Fruit fly (Drosophila melanogaster) whole organism, embryonic: ENCODE data around the gene CG31538.
A peak's percentile ranks its signal among the peaks of the same experiment; 100 is the strongest.

Experiments
- Atf6 ChIP-seq: fragments of 200-800 bp; sonication (Bioruptor generic); IDR thresholded peaks from 2 replicates; pipeline ENCODE4 v1.3.6; 2022; ENCODE audit warnings: missing biosample characterization, missing genetic modification characterization
- CG10543 ChIP-seq: fragments of 200-800 bp; sonication (Bioruptor generic); optimal IDR thresholded peaks from 3 replicates; lab custom pipeline; 2017; ENCODE audit warnings: missing biosample characterization, mild to moderate bottlenecking, missing genetic modification characterization, moderate library complexity
- CG11723 ChIP-seq: fragments of 200-800 bp; sonication (Bioruptor generic); optimal IDR thresholded peaks from 2 replicates; lab custom pipeline; 2017; ENCODE audit warnings: missing biosample characterization, mild to moderate bottlenecking, missing genetic modification characterization
- CG12071 ChIP-seq: fragments of 200-800 bp; sonication (Bioruptor generic); optimal IDR thresholded peaks from 3 replicates; lab custom pipeline; 2018; ENCODE audit warnings: missing biosample characterization, mild to moderate bottlenecking, missing genetic modification characterization
- CG1233 ChIP-seq: fragments of 200-800 bp; sonication (Bioruptor generic); optimal IDR thresholded peaks from 4 replicates; lab custom pipeline; 2018; ENCODE audit warnings: missing biosample characterization, mild to moderate bottlenecking, missing genetic modification characterization
- CG12744 ChIP-seq: fragments of 200-800 bp; sonication (Bioruptor generic); optimal IDR thresholded peaks from 2 replicates; lab custom pipeline; 2016; ENCODE audit warnings: missing biosample characterization, missing genetic modification characterization
- CG12769 ChIP-seq: fragments of 200-800 bp; sonication (Bioruptor generic); optimal IDR thresholded peaks from 2 replicates; lab custom pipeline; 2019; ENCODE audit warnings: missing biosample characterization, mild to moderate bottlenecking, missing genetic modification characterization, moderate library complexity
- CG12942 ChIP-seq: fragments of 200-800 bp; sonication (Bioruptor generic); optimal IDR thresholded peaks from 3 replicates; lab custom pipeline; 2016; ENCODE audit warnings: missing biosample characterization, missing genetic modification characterization
- CG13775 ChIP-seq: fragments of 200-800 bp; sonication (Bioruptor generic); optimal IDR thresholded peaks from 3 replicates; lab custom pipeline; 2017; ENCODE audit warnings: missing biosample characterization, mild to moderate bottlenecking, missing genetic modification characterization
- CG14014 ChIP-seq: fragments of 200-800 bp; sonication (Bioruptor generic); IDR thresholded peaks from 2 replicates; pipeline ENCODE4 v1.3.6; 2022; ENCODE audit warnings: missing biosample characterization, missing genetic modification characterization
- CG14710 ChIP-seq: fragments of 200-800 bp; sonication (Bioruptor generic); optimal IDR thresholded peaks from 3 replicates; lab custom pipeline; 2019; ENCODE audit warnings: missing biosample characterization, mild to moderate bottlenecking, missing genetic modification characterization, moderate library complexity
- CG15073 ChIP-seq: fragments of 200-800 bp; sonication (Bioruptor generic); optimal IDR thresholded peaks from 2 replicates; lab custom pipeline; 2016; ENCODE audit warnings: missing biosample characterization, missing genetic modification characterization
- CG15479 ChIP-seq: fragments of 200-800 bp; sonication (Bioruptor generic); optimal IDR thresholded peaks from 3 replicates; lab custom pipeline; 2019; ENCODE audit warnings: missing biosample characterization, mild to moderate bottlenecking, missing genetic modification characterization, moderate library complexity
- CG18599 ChIP-seq: fragments of 200-800 bp; sonication (Bioruptor generic); optimal IDR thresholded peaks from 3 replicates; lab custom pipeline; 2017; ENCODE audit warnings: missing biosample characterization, missing genetic modification characterization, mild to moderate bottlenecking, moderate library complexity, missing genetic modification reagents
- CG34422 ChIP-seq: fragments of 200-800 bp; sonication (Bioruptor generic); IDR thresholded peaks from 3 replicates; pipeline ENCODE4 v1.3.6; 2022; ENCODE audit warnings: missing biosample characterization, missing genetic modification characterization
- CG4328 ChIP-seq: fragments of 200-800 bp; sonication (Bioruptor generic); optimal IDR thresholded peaks from 3 replicates; lab custom pipeline; 2017; ENCODE audit warnings: missing biosample characterization, missing genetic modification reagents, missing genetic modification characterization
- CG4854 ChIP-seq: fragments of 200-800 bp; sonication (Bioruptor generic); optimal IDR thresholded peaks from 2 replicates; lab custom pipeline; 2016; ENCODE audit warnings: missing biosample characterization, missing genetic modification characterization, inconsistent platforms
- CG6654 ChIP-seq: fragments of 200-800 bp; sonication (Bioruptor generic); optimal IDR thresholded peaks from 2 replicates; lab custom pipeline; 2017; ENCODE audit warnings: missing biosample characterization, mild to moderate bottlenecking, missing genetic modification characterization
- CG8478 ChIP-seq: fragments of >200 bp; optimal IDR thresholded peaks from 2 replicates; lab custom pipeline; 2018
- Camta ChIP-seq: fragments of 200-800 bp; sonication (Bioruptor generic); optimal IDR thresholded peaks from 2 replicates; lab custom pipeline; 2016; ENCODE audit warnings: missing biosample characterization, missing genetic modification characterization
- GATAe ChIP-seq: fragments of 200-800 bp; sonication (Bioruptor generic); conservative IDR thresholded peaks from 2 replicates; pipeline ENCODE4 v1.3.6; 2022; ENCODE audit warnings: missing biosample characterization, missing genetic modification characterization
- HLH3B ChIP-seq: fragments of 200-800 bp; sonication (Bioruptor generic); IDR thresholded peaks from 2 replicates; pipeline ENCODE4 v1.3.6; 2022; ENCODE audit warnings: missing biosample characterization, missing genetic modification characterization
- Hey ChIP-seq: fragments of 200-800 bp; sonication (Bioruptor generic); optimal IDR thresholded peaks from 3 replicates; lab custom pipeline; 2018; ENCODE audit warnings: missing biosample characterization, mild to moderate bottlenecking, missing genetic modification characterization
- MTF-1 ChIP-seq: fragments of 200-800 bp; sonication (Bioruptor generic); optimal IDR thresholded peaks from 2 replicates; lab custom pipeline; 2018; ENCODE audit warnings: missing biosample characterization, mild to moderate bottlenecking, missing genetic modification characterization, borderline replicate concordance
- Myb ChIP-seq: fragments of 200-800 bp; sonication (Bioruptor generic); optimal IDR thresholded peaks from 2 replicates; lab custom pipeline; 2016; ENCODE audit warnings: missing biosample characterization, missing genetic modification characterization
- Xrp1 ChIP-seq: fragments of 200-800 bp; sonication (Bioruptor generic); IDR thresholded peaks from 2 replicates; pipeline ENCODE4 v1.3.6; 2022; ENCODE audit warnings: missing biosample characterization, missing genetic modification characterization
- YL-1 ChIP-seq: fragments of 200-800 bp; sonication (Bioruptor generic); optimal IDR thresholded peaks from 3 replicates; lab custom pipeline; 2017; ENCODE audit warnings: missing biosample characterization, mild to moderate bottlenecking, missing genetic modification characterization
- ci ChIP-seq: fragments of 200-800 bp; sonication (Bioruptor generic); IDR thresholded peaks from 3 replicates; pipeline ENCODE4 v1.3.6; 2022; ENCODE audit warnings: missing biosample characterization, missing genetic modification characterization
- croc ChIP-seq: fragments of 200-800 bp; sonication (Bioruptor generic); conservative IDR thresholded peaks from 3 replicates; pipeline ENCODE4 v1.3.6; 2022; ENCODE audit warnings: missing biosample characterization, missing genetic modification characterization
- emc ChIP-seq: fragments of 200-800 bp; sonication (Bioruptor generic); optimal IDR thresholded peaks from 2 replicates; lab custom pipeline; 2016; ENCODE audit warnings: missing biosample characterization, missing genetic modification characterization
- fd64A ChIP-seq: fragments of 200-800 bp; sonication (Bioruptor generic); optimal IDR thresholded peaks from 3 replicates; lab custom pipeline; 2018; ENCODE audit warnings: missing biosample characterization, mild to moderate bottlenecking, missing genetic modification characterization
- gce ChIP-seq: fragments of 200-800 bp; sonication (Bioruptor generic); IDR thresholded peaks from 3 replicates; pipeline ENCODE4 v1.3.6; 2022; ENCODE audit warnings: missing biosample characterization, missing genetic modification characterization
- grn ChIP-seq: fragments of 200-800 bp; sonication (Bioruptor generic); optimal IDR thresholded peaks from 3 replicates; lab custom pipeline; 2017; ENCODE audit warnings: missing biosample characterization, missing genetic modification characterization
- h ChIP-seq: fragments of >200 bp; optimal IDR thresholded peaks from 2 replicates; lab custom pipeline; 2017
- kah ChIP-seq: fragments of 200-800 bp; sonication (Bioruptor generic); optimal IDR thresholded peaks from 2 replicates; lab custom pipeline; 2018; ENCODE audit warnings: missing biosample characterization, mild to moderate bottlenecking, missing genetic modification characterization
- kay ChIP-seq: fragments of 200-800 bp; sonication (Bioruptor generic); optimal IDR thresholded peaks from 2 replicates; lab custom pipeline; 2016; ENCODE audit warnings: missing biosample characterization, missing genetic modification characterization
- klu ChIP-seq: fragments of 200-800 bp; sonication (Bioruptor generic); IDR thresholded peaks from 2 replicates; pipeline ENCODE4 v1.3.6; 2022; ENCODE audit warnings: missing biosample characterization, missing genetic modification characterization
- lab ChIP-seq: fragments of 200-800 bp; sonication (Bioruptor generic); optimal IDR thresholded peaks from 3 replicates; lab custom pipeline; 2017; ENCODE audit warnings: missing biosample characterization, missing genetic modification characterization, mild to moderate bottlenecking, moderate library complexity, missing genetic modification reagents
- lilli ChIP-seq: fragments of 200-800 bp; sonication (Bioruptor generic); optimal IDR thresholded peaks from 3 replicates; lab custom pipeline; 2016; ENCODE audit warnings: missing biosample characterization, missing genetic modification characterization
- mam ChIP-seq: fragments of 200-800 bp; sonication (Bioruptor generic); optimal IDR thresholded peaks from 3 replicates; lab custom pipeline; 2016; ENCODE audit warnings: missing biosample characterization, missing genetic modification characterization
- pan ChIP-seq, 4 experiments: fragments of >200 bp in 3 of 4; fragments of 200-800 bp in 1 of 4; sonication (Bioruptor generic) in 1 of 4; optimal IDR thresholded peaks in 3 of 4; IDR thresholded peaks in 1 of 4; 2 replicates each; pipeline versions ENCODE4 v1.3.6 to Lab custom; 2017 to 2022; ENCODE audit warnings: missing biosample characterization in 2 of 4, missing genetic modification characterization in 2 of 4, mixed read lengths in 1 of 4
- peb ChIP-seq: fragments of 200-800 bp; sonication (Bioruptor generic); IDR thresholded peaks from 2 replicates; pipeline ENCODE4 v1.3.6; 2022; ENCODE audit warnings: missing biosample characterization, missing genetic modification characterization
- sima ChIP-seq: fragments of 200-800 bp; sonication (Bioruptor generic); optimal IDR thresholded peaks from 2 replicates; lab custom pipeline; 2016; ENCODE audit warnings: missing biosample characterization, missing genetic modification characterization
- so ChIP-seq: fragments of 200-800 bp; sonication (Bioruptor generic); IDR thresholded peaks from 3 replicates; pipeline ENCODE4 v1.3.6; 2022; ENCODE audit warnings: missing biosample characterization, missing genetic modification characterization
- stc ChIP-seq: fragments of 200-800 bp; sonication (Bioruptor generic); IDR thresholded peaks from 2 replicates; pipeline ENCODE4 v1.3.6; 2022; ENCODE audit warnings: missing biosample characterization, missing genetic modification characterization
- wor ChIP-seq: fragments of 200-800 bp; sonication (Bioruptor generic); IDR thresholded peaks from 2 replicates; pipeline ENCODE4 v1.3.6; 2022; ENCODE audit warnings: missing biosample characterization, missing genetic modification characterization
- z ChIP-seq: fragments of 200-800 bp; sonication (Bioruptor generic); IDR thresholded peaks from 3 replicates; pipeline ENCODE4 v1.3.6; 2022; ENCODE audit warnings: missing biosample characterization, missing genetic modification characterization

Gene CG31538

DNA sequence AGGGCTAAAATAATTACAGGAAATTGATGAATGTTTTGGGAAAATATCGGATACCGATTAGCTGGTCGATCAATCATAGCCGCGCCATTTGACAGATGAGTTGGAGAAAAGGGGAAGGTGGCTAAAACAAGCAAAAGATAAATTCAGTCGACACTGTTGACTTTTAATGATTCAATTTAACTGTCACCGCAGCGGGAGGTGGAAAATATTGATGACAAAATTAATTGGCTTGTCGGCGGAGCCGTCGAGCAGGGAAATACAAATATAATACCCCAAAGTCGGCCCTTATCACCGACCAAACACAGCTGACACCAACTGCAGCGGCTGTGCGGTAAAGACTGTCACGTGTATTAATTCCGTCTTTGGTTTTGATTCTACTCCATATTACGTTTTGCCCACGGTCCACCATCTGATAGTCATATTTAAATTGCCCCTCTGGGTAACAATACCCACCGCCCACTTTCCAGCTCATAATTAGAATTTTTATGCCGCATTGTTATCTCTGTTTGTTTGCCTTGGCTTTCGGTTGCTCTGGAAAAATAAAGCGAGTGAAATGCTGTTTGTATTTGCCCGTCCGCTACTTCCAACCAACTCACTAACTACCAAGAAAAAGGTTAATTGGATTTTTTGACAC, 28.3 kb upstream of the CG31538 start (continued):
- TF ChIP-seq so (no peak), kay (no peak), Camta (GFP tag; lab: Kevin White, UChicago) (no peak), CG15073 (GFP tag; lab: Kevin White, UChicago) (no peak), HLH3B (GFP tag; lab: Robert Waterston, UW) (no peak), YL-1 (GFP tag; lab: Kevin White, UChicago) (no peak), kah (GFP tag; lab: Kevin White, UChicago) (no peak), klu (GFP tag; lab: Robert Waterston, UW) (no peak)

DNA sequence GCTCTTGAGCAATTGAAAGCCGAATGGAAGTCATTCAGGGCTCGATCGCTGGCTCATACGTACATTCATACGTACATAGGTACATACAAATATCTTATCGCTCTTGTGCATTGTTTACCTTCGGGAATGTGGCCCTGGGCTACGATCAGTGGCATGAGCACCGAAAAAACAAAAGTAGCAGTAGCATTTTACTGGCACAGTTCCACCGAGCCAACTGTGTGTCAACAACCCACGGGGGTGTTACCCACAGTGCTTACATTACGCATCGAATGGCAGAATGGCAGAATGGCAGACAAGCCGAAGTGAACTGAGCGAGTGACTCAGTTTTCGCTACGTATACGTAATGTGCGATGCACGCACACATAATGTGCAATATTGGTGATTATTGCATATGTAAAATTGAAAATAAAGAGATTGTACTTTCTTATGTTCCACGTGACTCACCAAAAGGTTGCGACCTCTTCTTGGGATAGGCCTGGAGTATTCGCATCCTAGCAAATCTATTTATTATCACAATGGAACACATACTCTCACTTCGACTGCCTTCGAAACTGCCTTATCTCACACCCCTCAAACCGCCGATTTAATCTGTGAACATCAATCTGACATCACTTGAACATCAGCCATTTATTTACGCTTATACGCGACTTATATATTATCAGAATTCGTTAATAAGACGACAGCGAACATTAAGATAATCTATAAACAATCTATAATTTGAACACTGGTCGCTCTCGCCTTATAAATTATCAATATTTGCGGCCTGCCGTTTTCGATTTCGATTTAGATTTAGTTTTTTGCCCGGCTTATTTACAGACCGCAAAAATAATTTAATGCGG, 25.5 kb upstream of the CG31538 start:
- TF ChIP-seq CG14710 (tag; lab: Kevin White, UChicago) = no peak
- no peak for TF ChIP-seq Myb (GFP tag; lab: Kevin White, UChicago)
- no peak for TF ChIP-seq emc (GFP tag; lab: Kevin White, UChicago)
- TF ChIP-seq CG13775 (GFP tag; lab: Kevin White, UChicago) = no peak
- no peak for TF ChIP-seq CG12942
- TF ChIP-seq CG18599 (GFP tag; lab: Kevin White, UChicago) = no peak
- TF ChIP-seq Hey = no peak
- TF ChIP-seq CG12071 (GFP tag; lab: Kevin White, UChicago) = peak; percentile 32
- TF ChIP-seq CG1233 (GFP tag; lab: Kevin White, UChicago) = peak; percentile 21
- TF ChIP-seq CG4854 (GFP tag; lab: Kevin White, UChicago) = no peak
- peak; percentile 1 for TF ChIP-seq CG4328 (GFP tag; lab: Kevin White, UChicago)
- TF ChIP-seq CG15479 (GFP tag; lab: Kevin White, UChicago) = peak; percentile 60
- TF ChIP-seq CG10543 = peak; percentile 51
- TF ChIP-seq CG12769 = peak; percentile 16
- TF ChIP-seq grn (GFP tag; lab: Kevin White, UChicago) = peak; percentile 78
- TF ChIP-seq CG8478 (lab: Kevin White, UChicago) = no peak
- TF ChIP-seq CG11723 (GFP tag; lab: Kevin White, UChicago) = no peak
- TF ChIP-seq fd64A (GFP tag; lab: Kevin White, UChicago) = peak; percentile 29
- TF ChIP-seq peb (GFP tag; lab: Robert Waterston, UW) = no peak
- TF ChIP-seq stc = peak; percentile 35; the same call in 1 of the 2 replicates
- no peak for TF ChIP-seq CG6654 (GFP tag; lab: Kevin White, UChicago)
- no peak for TF ChIP-seq z (GFP tag; lab: Robert Waterston, UW)
- TF ChIP-seq MTF-1 (GFP tag; lab: Kevin White, UChicago) = no peak
- no peak for TF ChIP-seq sima (GFP tag; lab: Kevin White, UChicago)
- TF ChIP-seq croc (GFP tag; lab: Robert Waterston, UW) = no peak
- peak; percentile 30 for TF ChIP-seq kay
- TF ChIP-seq Xrp1 = peak; percentile 48; the same call in 1 of the 2 replicates
- no peak for TF ChIP-seq mam (GFP tag; lab: Kevin White, UChicago)
- TF ChIP-seq lilli (GFP tag; lab: Kevin White, UChicago) = no peak
- TF ChIP-seq wor (GFP tag; lab: Robert Waterston, UW) = no peak
- no peak for TF ChIP-seq CG34422 (GFP tag; lab: Robert Waterston, UW)
- no peak for TF ChIP-seq h (lab: Kevin White, UChicago)
- peak; percentile 15; the same call in 1 of the 3 replicates for TF ChIP-seq gce (GFP tag; lab: Robert Waterston, UW)
- TF ChIP-seq Atf6 (GFP tag; lab: Robert Waterston, UW) = 0 out of 2 replicates have a peak, but pooled peaks have one; percentile 39
- TF ChIP-seq GATAe (GFP tag; lab: Robert Waterston, UW) = no peak
- no peak for TF ChIP-seq pan (optimal IDR thresholded peaks at IDR 0.05; lab: Kevin White, UChicago)
- peak in 1 of 2 experiments; percentile 8 for TF ChIP-seq pan (GFP tag; optimal IDR thresholded peaks at IDR 0.05 in 1 of 2, IDR thresholded peaks at IDR 0.05 in 1 of 2)
- TF ChIP-seq ci (GFP tag; lab: Robert Waterston, UW) = peak; percentile 67; the same call in 1 of the 3 replicates
- TF ChIP-seq lab (GFP tag; lab: Kevin White, UChicago) = peak; percentile 41
- TF ChIP-seq CG14014 (GFP tag; lab: Robert Waterston, UW) = peak; percentile 46; the same call in 1 of the 2 replicates
- TF ChIP-seq CG12744 (GFP tag; lab: Kevin White, UChicago) = no peak
